Worm (Caenorhabditis elegans) whole organism, L4/young adult: ENCODE measurements around the gene F46B3.15.

Source experiments
- dao-5 ChIP-seq: sonication (generic microtip); optimal IDR thresholded peaks from 2 replicates; lab custom pipeline; 2016; ENCODE audit warnings: missing genotype, missing genetic modification characterization, moderate library complexity, missing compliant biosample characterization
- him-1 ChIP-seq: sonication (generic microtip); optimal IDR thresholded peaks from 2 replicates; lab custom pipeline; 2016; ENCODE audit warnings: missing genotype, missing genetic modification reagents, missing genetic modification characterization, missing compliant biosample characterization

DNA sequence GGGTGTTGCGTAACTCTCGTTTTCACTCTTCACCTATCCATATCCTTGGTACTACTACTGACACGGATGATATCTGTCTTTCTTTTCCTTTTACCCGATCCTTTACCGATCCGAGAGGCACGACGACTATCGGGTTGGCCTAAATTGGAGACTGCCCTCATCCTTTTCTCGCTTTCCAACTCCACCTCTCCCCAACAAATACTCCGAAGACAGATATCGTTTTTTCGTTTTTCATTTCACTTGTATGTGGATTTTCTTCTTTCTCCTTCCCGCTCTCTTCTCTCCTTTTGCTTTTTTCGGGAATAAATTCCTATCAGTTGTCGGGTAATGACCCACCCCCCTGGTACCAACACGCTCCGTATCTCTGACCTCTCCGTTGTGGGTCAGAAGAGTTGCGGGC is 31.4 kb upstream of the F46B3.15 start:
- no peak for TF ChIP-seq dao-5 (tag; lab: Kevin White, UChicago)
- TF ChIP-seq him-1 (tag; lab: Kevin White, UChicago) = no peak
